Fruit fly (Drosophila melanogaster): ENCODE results near the gene CG11498.
A peak's percentile ranks its signal among the peaks of the same experiment; 100 is the strongest.

Gene CG11498

dm6 chr3R:30170671-30171667 lies 10.7 kb upstream of the CG11498 start, which contains the start of gene Rsod (continued):
- no peak for TF ChIP-seq CG7271 (tag; optimal IDR thresholded peaks at IDR 0.05)
- TF ChIP-seq NC2α (GFP tag; optimal IDR thresholded peaks at IDR 0.05) = no peak
- peak; percentile 37 for TF ChIP-seq Oaz (GFP tag; IDR thresholded peaks at IDR 0.05)
- TF ChIP-seq NFAT (GFP tag; IDR thresholded peaks at IDR 0.05) = peak; percentile 66
- no peak for TF ChIP-seq kah (GFP tag; optimal IDR thresholded peaks at IDR 0.05)
- TF ChIP-seq CG10543 (GFP tag; optimal IDR thresholded peaks at IDR 0.05) = peak; percentile 27
- TF ChIP-seq luna (GFP tag; optimal IDR thresholded peaks at IDR 0.05) = no peak
- no peak for TF ChIP-seq Fer2 (tag; optimal IDR thresholded peaks at IDR 0.05)
- no peak for TF ChIP-seq hb (GFP tag; IDR thresholded peaks at IDR 0.05; ENCODE audit: partially characterized antibody)
- no peak for TF ChIP-seq scrt (GFP tag; optimal IDR thresholded peaks at IDR 0.05)
- TF ChIP-seq Sox100B (GFP tag; optimal IDR thresholded peaks at IDR 0.05) = peak; percentile 58
- peak; percentile 86 for TF ChIP-seq Awh (GFP tag; IDR thresholded peaks at IDR 0.05)
- TF ChIP-seq CG17328 (GFP tag; IDR thresholded peaks at IDR 0.05) = peak; percentile 78
- no peak for TF ChIP-seq yki (optimal IDR thresholded peaks at IDR 0.05)
- no peak for TF ChIP-seq Sin3A (optimal IDR thresholded peaks at IDR 0.05)
- TF ChIP-seq al (GFP tag; IDR thresholded peaks at IDR 0.05) = peak; percentile 41
- no peak for TF ChIP-seq Fer1 (GFP tag; optimal IDR thresholded peaks at IDR 0.05)
- TF ChIP-seq Eip74EF (GFP tag; optimal IDR thresholded peaks at IDR 0.05) = peak in 1 of 2 experiments; percentile 11
- no peak for TF ChIP-seq Dll (GFP tag; IDR thresholded peaks at IDR 0.05; ENCODE audit: partially characterized antibody)
- TF ChIP-seq seq (GFP tag; IDR thresholded peaks at IDR 0.05) = peak; percentile 70
- TF ChIP-seq dm (GFP tag; optimal IDR thresholded peaks at IDR 0.05) = no peak
- TF ChIP-seq mirr (GFP tag; optimal IDR thresholded peaks at IDR 0.05) = no peak
- peak; percentile 79 for TF ChIP-seq tgo (GFP tag; IDR thresholded peaks at IDR 0.05)
- TF ChIP-seq bsh (GFP tag; optimal IDR thresholded peaks at IDR 0.05) = peak; percentile 53 to 79
- no peak for TF ChIP-seq CG8281 (tag; optimal IDR thresholded peaks at IDR 0.05)
- TF ChIP-seq CG7839 (tag; optimal IDR thresholded peaks at IDR 0.05) = peak; percentile 62
- no peak for TF ChIP-seq zf30C (GFP tag; optimal IDR thresholded peaks at IDR 0.05)
- no peak for TF ChIP-seq CG9797 (GFP tag; optimal IDR thresholded peaks at IDR 0.05)
- peak; percentile 75 for TF ChIP-seq lmd (GFP tag; IDR thresholded peaks at IDR 0.05)
- TF ChIP-seq CG5953 (GFP tag; IDR thresholded peaks at IDR 0.05) = peak; percentile 47
- no peak for TF ChIP-seq CG13287 (GFP tag; IDR thresholded peaks at IDR 0.05; ENCODE audit: partially characterized antibody)
- peak; percentile 87; the same call in 2 of the 4 replicates for TF ChIP-seq chinmo (GFP tag; IDR thresholded peaks at IDR 0.05; ENCODE audit: partially characterized antibody)
- no peak for TF ChIP-seq CG12299 (tag; optimal IDR thresholded peaks at IDR 0.05)
- TF ChIP-seq Usf (GFP tag; optimal IDR thresholded peaks at IDR 0.05) = no peak
- peak in 1 of 2 experiments; percentile 8 for TF ChIP-seq Trl (optimal IDR thresholded peaks at IDR 0.05)
- no peak for TF ChIP-seq Trl (GFP tag; optimal IDR thresholded peaks at IDR 0.05)
- no peak for TF ChIP-seq sug (tag; optimal IDR thresholded peaks at IDR 0.05)
- no peak for TF ChIP-seq Dp (GFP tag; optimal IDR thresholded peaks at IDR 0.05)
- TF ChIP-seq Tbp (GFP tag; optimal IDR thresholded peaks at IDR 0.05) = no peak
- no peak for TF ChIP-seq CG12155 (GFP tag; optimal IDR thresholded peaks at IDR 0.05)
- no peak for TF ChIP-seq klu (GFP tag; IDR thresholded peaks at IDR 0.05)
- TF ChIP-seq B-H1 (GFP tag; IDR thresholded peaks at IDR 0.05) = peak; percentile 63
- peak; percentile 38 for TF ChIP-seq HHEX (GFP tag; optimal IDR thresholded peaks at IDR 0.05)
- peak; percentile 40 for TF ChIP-seq CG10654 (GFP tag; optimal IDR thresholded peaks at IDR 0.05)
- peak; percentile 61; the same call in 1 of the 2 replicates for TF ChIP-seq CG32532 (GFP tag; IDR thresholded peaks at IDR 0.05)
- no peak for TF ChIP-seq Sry-δ (GFP tag; optimal IDR thresholded peaks at IDR 0.05)
- no peak for TF ChIP-seq CG15011 (GFP tag; optimal IDR thresholded peaks at IDR 0.05)
- TF ChIP-seq CG4360 (GFP tag; IDR thresholded peaks at IDR 0.05) = peak; percentile 11; the same call in 1 of the 2 replicates
